Worm (Caenorhabditis elegans) whole organism, L2 larva: Measurements from ENCODE around the gene F16B4.2.

Experiments used
- ama-1 ChIP-seq: fragments of 150-350 bp; optimal IDR thresholded peaks from 2 replicates; lab custom pipeline; 2018; ENCODE audit warnings: inconsistent platforms
- nhr-25 ChIP-seq: fragments of 150-350 bp; sonication (generic microtip); optimal IDR thresholded peaks from 3 replicates; lab custom pipeline; 2014; ENCODE audit warnings: missing biosample characterization, missing genetic modification characterization

DNA sequence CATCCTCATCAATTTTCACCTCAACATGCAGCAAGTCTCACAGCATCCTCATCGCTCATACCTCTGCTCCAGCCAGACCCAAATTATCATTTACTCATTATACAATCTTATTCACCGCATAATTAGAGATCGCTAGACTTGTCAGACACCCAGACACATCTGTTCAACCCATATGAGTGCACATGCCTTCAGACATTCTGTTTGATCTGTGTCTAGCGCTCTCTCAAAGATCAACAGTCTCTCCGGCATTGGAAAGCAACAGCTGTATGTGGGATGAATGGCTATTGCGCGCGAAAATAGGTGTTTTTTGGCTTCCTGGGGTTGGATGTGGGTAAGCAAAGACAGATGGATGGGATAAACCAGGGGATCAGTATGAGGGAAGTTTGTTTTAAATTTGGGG lies 28.3 kb upstream of the F16B4.2 start:
- TF ChIP-seq nhr-25: no peak
- no peak for TF ChIP-seq ama-1 (lab: Kevin White, UChicago)
